Fruit fly (Drosophila melanogaster) whole organism, embryonic: ENCODE data around the gene CG15882.

Source experiments
- Abd-B ChIP-seq: fragments of 200-800 bp; sonication (Bioruptor generic); optimal IDR thresholded peaks from 2 replicates; lab custom pipeline; 2018; ENCODE audit warnings: missing biosample characterization, mild to moderate bottlenecking, missing genetic modification characterization, moderate library complexity
- Adf1 ChIP-seq: fragments of 200-800 bp; sonication (Bioruptor generic); IDR thresholded peaks from 2 replicates; pipeline ENCODE4 v1.3.6; 2022; ENCODE audit warnings: missing biosample characterization, missing genetic modification characterization
- Awh ChIP-seq: fragments of 200-800 bp; sonication (Bioruptor generic); IDR thresholded peaks from 2 replicates; pipeline ENCODE4, ENCODE4 v1.3.6; 2022; ENCODE audit warnings: missing biosample characterization, missing genetic modification characterization
- B-H1 ChIP-seq: fragments of 200-800 bp; sonication (Bioruptor generic); IDR thresholded peaks from 3 replicates; pipeline ENCODE4 v1.3.6; 2022; ENCODE audit warnings: missing biosample characterization, missing genetic modification characterization
- CG10366 ChIP-seq: fragments of 200-800 bp; sonication (Bioruptor generic); IDR thresholded peaks from 2 replicates; pipeline ENCODE4 v1.3.6; 2022; ENCODE audit warnings: missing biosample characterization, missing genetic modification characterization
- CG10959 ChIP-seq: fragments of 200-800 bp; sonication (Bioruptor generic); IDR thresholded peaks from 2 replicates; pipeline ENCODE4 v1.3.6; 2022; ENCODE audit warnings: missing biosample characterization, missing genetic modification characterization
- CG1233 ChIP-seq: fragments of 200-800 bp; sonication (Bioruptor generic); optimal IDR thresholded peaks from 4 replicates; lab custom pipeline; 2018; ENCODE audit warnings: missing biosample characterization, mild to moderate bottlenecking, missing genetic modification characterization
- CG13296 ChIP-seq: fragments of 200-800 bp; sonication (Bioruptor generic); optimal IDR thresholded peaks from 3 replicates; lab custom pipeline; 2018; ENCODE audit warnings: missing biosample characterization, mild to moderate bottlenecking, missing genetic modification characterization
- CG15601 ChIP-seq: fragments of 200-800 bp; sonication (Bioruptor generic); optimal IDR thresholded peaks from 3 replicates; lab custom pipeline; 2019; ENCODE audit warnings: missing biosample characterization, mild to moderate bottlenecking, missing genetic modification characterization, moderate library complexity
- CG1603 ChIP-seq: fragments of 200-800 bp; sonication (Bioruptor generic); optimal IDR thresholded peaks from 2 replicates; lab custom pipeline; 2019; ENCODE audit warnings: missing biosample characterization, mild to moderate bottlenecking, missing genetic modification characterization, moderate library complexity
- CG1647 ChIP-seq: fragments of 200-800 bp; sonication (Bioruptor generic); optimal IDR thresholded peaks from 3 replicates; lab custom pipeline; 2016; ENCODE audit warnings: missing biosample characterization, missing genetic modification characterization
- CG16863 ChIP-seq: fragments of 200-800 bp; sonication (Bioruptor generic); optimal IDR thresholded peaks from 3 replicates; lab custom pipeline; 2016; ENCODE audit warnings: missing biosample characterization, missing genetic modification characterization
- CG18011 ChIP-seq: fragments of 200-800 bp; sonication (Bioruptor generic); optimal IDR thresholded peaks from 2 replicates; lab custom pipeline; 2017; ENCODE audit warnings: missing biosample characterization, missing genetic modification characterization, mild to moderate bottlenecking, moderate library complexity, missing genotype
- CG18764 ChIP-seq: fragments of 200-800 bp; sonication (Bioruptor generic); optimal IDR thresholded peaks from 3 replicates; lab custom pipeline; 2016; ENCODE audit warnings: missing biosample characterization, missing genetic modification characterization
- CG2120 ChIP-seq: fragments of 200-800 bp; sonication (Bioruptor generic); optimal IDR thresholded peaks from 3 replicates; lab custom pipeline; 2016; ENCODE audit warnings: missing biosample characterization, missing genetic modification characterization
- CG2712 ChIP-seq: fragments of 200-800 bp; optimal IDR thresholded peaks from 3 replicates; lab custom pipeline; 2019; ENCODE audit warnings: missing biosample characterization, mild to moderate bottlenecking, missing genetic modification characterization, moderate library complexity
- CG32772 ChIP-seq: fragments of 200-800 bp; sonication (Bioruptor generic); IDR thresholded peaks from 2 replicates; pipeline ENCODE4 v1.3.6; 2022; ENCODE audit warnings: missing biosample characterization, missing genetic modification characterization
- CG4854 ChIP-seq: fragments of 200-800 bp; sonication (Bioruptor generic); optimal IDR thresholded peaks from 2 replicates; lab custom pipeline; 2016; ENCODE audit warnings: missing biosample characterization, missing genetic modification characterization, inconsistent platforms
- CG8290 ChIP-seq, 3 experiments: fragments of 200-800 bp; sonication (Bioruptor generic); optimal IDR thresholded peaks; 2 replicates each; lab custom pipeline; 2016 to 2019; ENCODE audit warnings: missing biosample characterization in 3 of 3, missing genetic modification characterization in 3 of 3, mild to moderate bottlenecking in 2 of 3, moderate library complexity in 1 of 3
- CG8478 ChIP-seq: fragments of >200 bp; optimal IDR thresholded peaks from 2 replicates; lab custom pipeline; 2018
- Camta ChIP-seq: fragments of 200-800 bp; sonication (Bioruptor generic); optimal IDR thresholded peaks from 2 replicates; lab custom pipeline; 2016; ENCODE audit warnings: missing biosample characterization, missing genetic modification characterization
- Dfd ChIP-seq, 2 experiments: fragments of >200 bp; optimal IDR thresholded peaks; 2 replicates each; lab custom pipeline; 2017; ENCODE audit warnings: missing biosample characterization in 2 of 2, missing genetic modification characterization in 2 of 2
- Doc2 ChIP-seq: fragments of 200-800 bp; sonication (Bioruptor generic); IDR thresholded peaks from 2 replicates; pipeline ENCODE4 v1.3.6; 2022; ENCODE audit warnings: missing biosample characterization, missing genetic modification characterization
- Fer3 ChIP-seq: fragments of 200-800 bp; sonication (Bioruptor generic); optimal IDR thresholded peaks from 2 replicates; lab custom pipeline; 2018; ENCODE audit warnings: missing biosample characterization, mild to moderate bottlenecking, missing genetic modification characterization, moderate library complexity
- H15 ChIP-seq: fragments of 200-800 bp; sonication (Bioruptor generic); IDR thresholded peaks from 3 replicates; pipeline ENCODE4 v1.3.6; 2022; ENCODE audit warnings: missing biosample characterization, missing genetic modification characterization
- HLHmδ ChIP-seq: fragments of 200-800 bp; sonication (Bioruptor generic); optimal IDR thresholded peaks from 2 replicates; lab custom pipeline; 2018; ENCODE audit warnings: missing biosample characterization, mild to moderate bottlenecking, missing genetic modification characterization, moderate library complexity
- HmgZ ChIP-seq: fragments of 200-800 bp; sonication (Bioruptor generic); optimal IDR thresholded peaks from 2 replicates; lab custom pipeline; 2018; ENCODE audit warnings: missing biosample characterization, mild to moderate bottlenecking, missing genetic modification characterization
- Hmr ChIP-seq: fragments of 200-800 bp; sonication (Bioruptor generic); optimal IDR thresholded peaks from 3 replicates; lab custom pipeline; 2017; ENCODE audit warnings: mild to moderate bottlenecking, missing biosample characterization, missing genetic modification reagents, missing genetic modification characterization
- Hmx ChIP-seq: fragments of 200-800 bp; sonication (Bioruptor generic); optimal IDR thresholded peaks from 2 replicates; lab custom pipeline; 2016; ENCODE audit warnings: missing biosample characterization, missing genetic modification characterization
- MESR4 ChIP-seq: fragments of 200-800 bp; sonication (Bioruptor generic); optimal IDR thresholded peaks from 2 replicates; lab custom pipeline; 2018; ENCODE audit warnings: missing biosample characterization, mild to moderate bottlenecking, missing genetic modification characterization, moderate library complexity
- Mes4 ChIP-seq: fragments of 200-800 bp; sonication (Bioruptor generic); optimal IDR thresholded peaks from 2 replicates; lab custom pipeline; 2016; ENCODE audit warnings: missing biosample characterization, missing genetic modification characterization
- Nf-YC ChIP-seq: fragments of 200-800 bp; optimal IDR thresholded peaks from 3 replicates; lab custom pipeline; 2019; ENCODE audit warnings: missing biosample characterization, mild to moderate bottlenecking, missing genetic modification characterization, moderate library complexity
- Spps ChIP-seq: fragments of 200-800 bp; sonication (Bioruptor generic); optimal IDR thresholded peaks from 2 replicates; lab custom pipeline; 2018; ENCODE audit warnings: missing biosample characterization, mild to moderate bottlenecking, missing genetic modification characterization
- Usf ChIP-seq: fragments of 200-800 bp; sonication (Bioruptor generic); optimal IDR thresholded peaks from 2 replicates; lab custom pipeline; 2017; ENCODE audit warnings: missing genotype, missing biosample characterization, missing genetic modification characterization
- Xrp1 ChIP-seq: fragments of 200-800 bp; sonication (Bioruptor generic); IDR thresholded peaks from 2 replicates; pipeline ENCODE4 v1.3.6; 2022; ENCODE audit warnings: missing biosample characterization, missing genetic modification characterization
- ara ChIP-seq: fragments of 200-800 bp; sonication (Bioruptor generic); IDR thresholded peaks from 2 replicates; pipeline ENCODE4 v1.3.6; 2022; ENCODE audit warnings: missing biosample characterization, missing genetic modification characterization
- ash1 ChIP-seq: fragments of 200-800 bp; sonication (Bioruptor generic); optimal IDR thresholded peaks from 2 replicates; lab custom pipeline; 2018; ENCODE audit warnings: missing biosample characterization, mild to moderate bottlenecking, missing genetic modification characterization
- bsh ChIP-seq, 2 experiments: fragments of 200-800 bp; sonication (Bioruptor generic); optimal IDR thresholded peaks; 2 replicates each; lab custom pipeline; 2017 to 2018; ENCODE audit warnings: mild to moderate bottlenecking in 2 of 2, missing biosample characterization in 2 of 2, missing genetic modification characterization in 2 of 2, moderate library complexity in 1 of 2
- danr ChIP-seq: fragments of 200-800 bp; sonication (Bioruptor generic); IDR thresholded peaks from 2 replicates; pipeline ENCODE4 v1.3.6; 2022; ENCODE audit warnings: missing biosample characterization, missing genetic modification characterization
- eve ChIP-seq, 2 experiments: fragments of >200 bp; optimal IDR thresholded peaks; 2 replicates each; lab custom pipeline; 2017; ENCODE audit warnings: missing biosample characterization in 2 of 2, missing genetic modification characterization in 2 of 2
- inv ChIP-seq: fragments of 200-800 bp; sonication (Bioruptor generic); IDR thresholded peaks from 2 replicates; pipeline ENCODE4 v1.3.6; 2022; ENCODE audit warnings: missing biosample characterization, missing genetic modification characterization; ENCODE audit not compliant: partially characterized antibody
- jigr1 ChIP-seq: fragments of 200-800 bp; sonication (Bioruptor generic); IDR thresholded peaks from 3 replicates; pipeline ENCODE4 v1.3.6; 2022; ENCODE audit warnings: missing biosample characterization, missing genetic modification characterization
- jing ChIP-seq: fragments of 200-800 bp; sonication (Bioruptor generic); optimal IDR thresholded peaks from 2 replicates; lab custom pipeline; 2018; ENCODE audit warnings: missing biosample characterization, mild to moderate bottlenecking, missing genetic modification characterization
- jumu ChIP-seq: fragments of 200-800 bp; sonication (Bioruptor generic); optimal IDR thresholded peaks from 3 replicates; lab custom pipeline; 2016; ENCODE audit warnings: missing biosample characterization, missing genetic modification characterization
- lilli ChIP-seq: fragments of 200-800 bp; sonication (Bioruptor generic); optimal IDR thresholded peaks from 3 replicates; lab custom pipeline; 2016; ENCODE audit warnings: missing biosample characterization, missing genetic modification characterization
- onecut ChIP-seq: fragments of 200-800 bp; sonication (Bioruptor generic); IDR thresholded peaks from 2 replicates; pipeline ENCODE4 v1.3.6; 2022; ENCODE audit warnings: missing biosample characterization, missing genetic modification characterization
- phol ChIP-seq: fragments of 200-800 bp; sonication (Bioruptor generic); optimal IDR thresholded peaks from 3 replicates; lab custom pipeline; 2018; ENCODE audit warnings: missing biosample characterization, mild to moderate bottlenecking, missing genetic modification characterization, moderate library complexity
- sqz ChIP-seq: fragments of 200-800 bp; sonication (Bioruptor generic); optimal IDR thresholded peaks from 3 replicates; lab custom pipeline; 2018; ENCODE audit warnings: missing biosample characterization, mild to moderate bottlenecking, missing genetic modification characterization
- tap ChIP-seq: fragments of 200-800 bp; optimal IDR thresholded peaks from 3 replicates; lab custom pipeline; 2019; ENCODE audit warnings: missing biosample characterization, mild to moderate bottlenecking, missing genetic modification characterization, moderate library complexity
- wor ChIP-seq: fragments of 200-800 bp; sonication (Bioruptor generic); IDR thresholded peaks from 2 replicates; pipeline ENCODE4 v1.3.6; 2022; ENCODE audit warnings: missing biosample characterization, missing genetic modification characterization
- yki ChIP-seq: fragments of >200 bp; optimal IDR thresholded peaks from 3 replicates; lab custom pipeline; 2018
- z ChIP-seq: fragments of 200-800 bp; sonication (Bioruptor generic); IDR thresholded peaks from 3 replicates; pipeline ENCODE4 v1.3.6; 2022; ENCODE audit warnings: missing biosample characterization, missing genetic modification characterization

CG15882 gene

DNA sequence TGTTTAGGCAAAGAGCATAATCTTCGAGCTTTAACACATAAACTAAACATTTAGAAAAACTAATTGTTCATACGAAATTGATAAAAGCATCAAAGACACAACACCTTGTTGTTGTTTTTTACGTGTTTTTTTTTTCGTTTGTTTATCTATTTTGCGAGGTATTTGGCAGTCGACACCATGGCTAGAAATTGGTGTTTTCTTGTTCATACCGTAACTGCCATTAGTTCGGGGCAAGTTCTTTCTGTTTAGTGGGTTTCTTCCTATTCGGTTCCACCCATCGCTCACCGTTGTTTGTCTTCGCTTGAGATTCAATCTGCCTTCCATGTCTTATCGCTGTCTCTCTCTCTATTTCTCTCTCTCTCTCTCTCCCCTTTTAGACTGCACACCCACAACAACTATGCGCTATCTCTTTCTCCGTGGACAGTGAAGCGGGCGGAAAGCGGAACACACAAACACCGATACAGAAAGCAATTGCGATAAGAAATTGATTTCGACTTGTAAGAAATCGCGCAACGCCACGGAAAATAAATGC, 22.3 kb upstream of the CG15882 start (continued):
- TF ChIP-seq CG2120 (GFP tag; lab: Kevin White, UChicago) (peak; percentile 47), wor (GFP tag; lab: Robert Waterston, UW) (no peak), CG2712 (peak; percentile 3), Hmr (peak; percentile 6), yki (no peak), CG1647 (GFP tag; lab: Kevin White, UChicago) (no peak), eve (GFP tag; optimal IDR thresholded peaks at IDR 0.05; lab: Kevin White, UChicago) (peak in 1 of 2 experiments; percentile 84), Xrp1 (peak; percentile 52; the same call in 1 of the 2 replicates), jigr1 (GFP tag; lab: Robert Waterston, UW) (no peak), jumu (GFP tag; lab: Kevin White, UChicago) (no peak), CG10959 (GFP tag; lab: Robert Waterston, UW) (no peak), z (GFP tag; lab: Robert Waterston, UW) (no peak), B-H1 (GFP tag; lab: Robert Waterston, UW) (no peak), HmgZ (tag; lab: Kevin White, UChicago) (peak; percentile 8), Fer3 (no peak), CG8290 (GFP tag; optimal IDR thresholded peaks at IDR 0.05; lab: Kevin White, UChicago) (no peak), CG8290 (tag; optimal IDR thresholded peaks at IDR 0.05; lab: Kevin White, UChicago) (no peak), onecut (GFP tag; lab: Robert Waterston, UW) (no peak), lilli (GFP tag; lab: Kevin White, UChicago) (peak; percentile 54), CG18764 (GFP tag; lab: Kevin White, UChicago) (no peak), CG16863 (peak; percentile 36), tap (tag; lab: Kevin White, UChicago) (no peak), CG32772 (no peak), Hmx (no peak), ash1 (GFP tag; lab: Kevin White, UChicago) (no peak), CG15601 (tag; lab: Kevin White, UChicago) (no peak), Spps (tag; lab: Kevin White, UChicago) (no peak), ara (GFP tag; lab: Robert Waterston, UW) (no peak), Adf1 (GFP tag; lab: Robert Waterston, UW) (no peak; the same call in 1 of the 2 replicates), HLHmδ (no peak), danr (GFP tag; lab: Robert Waterston, UW) (no peak), H15 (GFP tag; lab: Robert Waterston, UW) (no peak), CG18011 (GFP tag; lab: Kevin White, UChicago) (no peak), Dfd (GFP tag; optimal IDR thresholded peaks at IDR 0.05; lab: Kevin White, UChicago) (no peak), sqz (GFP tag; lab: Kevin White, UChicago) (no peak), CG4854 (GFP tag; lab: Kevin White, UChicago) (no peak), CG13296 (GFP tag; lab: Kevin White, UChicago) (no peak), CG10366 (GFP tag; lab: Robert Waterston, UW) (no peak), MESR4 (GFP tag; lab: Kevin White, UChicago) (no peak), Mes4 (GFP tag; lab: Kevin White, UChicago) (no peak), Abd-B (GFP tag; lab: Kevin White, UChicago) (peak; percentile 54), CG1233 (GFP tag; lab: Kevin White, UChicago) (no peak), CG8478 (lab: Kevin White, UChicago) (peak; percentile 1), Usf (no peak), bsh (GFP tag; optimal IDR thresholded peaks at IDR 0.05; lab: Kevin White, UChicago) (peak in 1 of 2 experiments; percentile 23), Nf-YC (tag; lab: Kevin White, UChicago) (peak; percentile 5), CG1603 (tag; lab: Kevin White, UChicago) (no peak), inv (GFP tag; lab: Robert Waterston, UW) (no peak), Doc2 (GFP tag; lab: Robert Waterston, UW) (no peak), Camta (GFP tag; lab: Kevin White, UChicago) (no peak), Awh (GFP tag; lab: Robert Waterston, UW) (no peak), jing (GFP tag; lab: Kevin White, UChicago) (no peak), phol (peak; percentile 16)
